Fruit fly (Drosophila melanogaster) whole organism, embryonic: ENCODE results near the gene p24-2.
A peak's percentile ranks its signal among the peaks of the same experiment; 100 is the strongest.

ENCODE experiments used
- CG10979 ChIP-seq: fragments of 200-800 bp; sonication (Bioruptor generic); optimal IDR thresholded peaks from 2 replicates; lab custom pipeline; 2018; ENCODE audit warnings: missing biosample characterization, mild to moderate bottlenecking, missing genetic modification characterization, moderate library complexity
- CG13424 ChIP-seq: fragments of 200-800 bp; sonication (Bioruptor generic); optimal IDR thresholded peaks from 2 replicates; lab custom pipeline; 2019; ENCODE audit warnings: missing biosample characterization, mild to moderate bottlenecking, missing genetic modification characterization, moderate library complexity
- CG14710 ChIP-seq: fragments of 200-800 bp; sonication (Bioruptor generic); optimal IDR thresholded peaks from 3 replicates; lab custom pipeline; 2019; ENCODE audit warnings: missing biosample characterization, mild to moderate bottlenecking, missing genetic modification characterization, moderate library complexity
- CG17359 ChIP-seq: fragments of 200-800 bp; sonication (Bioruptor generic); optimal IDR thresholded peaks from 3 replicates; lab custom pipeline; 2018; ENCODE audit warnings: missing biosample characterization, mild to moderate bottlenecking, missing genetic modification characterization, moderate library complexity
- CG18764 ChIP-seq: fragments of 200-800 bp; sonication (Bioruptor generic); optimal IDR thresholded peaks from 3 replicates; lab custom pipeline; 2016; ENCODE audit warnings: missing biosample characterization, missing genetic modification characterization
- CG2199 ChIP-seq: fragments of 200-800 bp; sonication (Bioruptor generic); IDR thresholded peaks from 3 replicates; pipeline ENCODE4 v1.3.6; 2022; ENCODE audit warnings: missing biosample characterization, missing genetic modification characterization
- CG30020 ChIP-seq: fragments of 200-800 bp; optimal IDR thresholded peaks from 2 replicates; lab custom pipeline; 2019; ENCODE audit warnings: missing biosample characterization, mild to moderate bottlenecking, missing genetic modification characterization, moderate library complexity
- CG31388 ChIP-seq: fragments of 200-800 bp; sonication (Bioruptor generic); optimal IDR thresholded peaks from 2 replicates; lab custom pipeline; 2016; ENCODE audit warnings: missing biosample characterization, missing genetic modification characterization
- CG33557 ChIP-seq: fragments of 200-800 bp; sonication (Bioruptor generic); optimal IDR thresholded peaks from 2 replicates; lab custom pipeline; 2019; ENCODE audit warnings: missing biosample characterization, mild to moderate bottlenecking, missing genetic modification characterization, moderate library complexity
- CG3838 ChIP-seq: fragments of 200-800 bp; sonication (Bioruptor generic); optimal IDR thresholded peaks from 3 replicates; lab custom pipeline; 2016; ENCODE audit warnings: missing biosample characterization, missing genetic modification characterization
- CG3995 ChIP-seq: fragments of 200-800 bp; sonication (Bioruptor generic); optimal IDR thresholded peaks from 3 replicates; lab custom pipeline; 2016; ENCODE audit warnings: missing biosample characterization, missing genetic modification characterization
- CG4730 ChIP-seq: fragments of 200-800 bp; sonication (Bioruptor generic); IDR thresholded peaks from 2 replicates; pipeline ENCODE4 v1.3.6; 2022; ENCODE audit warnings: missing biosample characterization, missing genetic modification characterization
- CG4854 ChIP-seq: fragments of 200-800 bp; sonication (Bioruptor generic); optimal IDR thresholded peaks from 2 replicates; lab custom pipeline; 2016; ENCODE audit warnings: missing biosample characterization, missing genetic modification characterization, inconsistent platforms
- CG5245 ChIP-seq: fragments of 200-800 bp; sonication (Bioruptor generic); optimal IDR thresholded peaks from 3 replicates; lab custom pipeline; 2016; ENCODE audit warnings: missing biosample characterization, missing genetic modification characterization
- CG6254 ChIP-seq: fragments of 200-800 bp; sonication (Bioruptor generic); optimal IDR thresholded peaks from 3 replicates; lab custom pipeline; 2017; ENCODE audit warnings: mild to moderate bottlenecking, missing biosample characterization, missing genetic modification reagents, missing genetic modification characterization
- CG6272 ChIP-seq: fragments of 200-800 bp; sonication (Bioruptor generic); IDR thresholded peaks from 2 replicates; pipeline ENCODE4 v1.3.6; 2022; ENCODE audit warnings: missing biosample characterization, missing genetic modification characterization
- CG6654 ChIP-seq: fragments of 200-800 bp; sonication (Bioruptor generic); optimal IDR thresholded peaks from 2 replicates; lab custom pipeline; 2017; ENCODE audit warnings: missing biosample characterization, mild to moderate bottlenecking, missing genetic modification characterization
- CG6854 ChIP-seq: fragments of 200-800 bp; sonication (Bioruptor generic); optimal IDR thresholded peaks from 3 replicates; lab custom pipeline; 2017; ENCODE audit warnings: missing biosample characterization, mild to moderate bottlenecking, missing genetic modification characterization
- CG8765 ChIP-seq: fragments of 200-800 bp; sonication (Bioruptor generic); IDR thresholded peaks from 2 replicates; pipeline ENCODE4 v1.3.6; 2022; ENCODE audit warnings: missing biosample characterization, missing genetic modification characterization
- CHES-1-like ChIP-seq: fragments of 200-800 bp; sonication (Bioruptor generic); optimal IDR thresholded peaks from 2 replicates; lab custom pipeline; 2016; ENCODE audit warnings: missing biosample characterization, missing genetic modification characterization
- CkIIα-i1 ChIP-seq: fragments of 200-800 bp; sonication (Bioruptor generic); IDR thresholded peaks from 2 replicates; pipeline ENCODE4 v1.3.6; 2022; ENCODE audit warnings: missing biosample characterization, missing genetic modification characterization
- E2f2 ChIP-seq: fragments of 200-800 bp; sonication (Bioruptor generic); IDR thresholded peaks from 2 replicates; pipeline ENCODE4 v1.3.6; 2022; ENCODE audit warnings: missing biosample characterization, missing genetic modification characterization
- Ets65A ChIP-seq: fragments of 200-800 bp; sonication (Bioruptor generic); peaks from one replicate; lab custom pipeline; 2016; ENCODE audit warnings: missing biosample characterization, missing genetic modification characterization
- Gug ChIP-seq: fragments of 200-800 bp; sonication (Bioruptor generic); IDR thresholded peaks from 4 replicates; pipeline ENCODE4 v1.3.6; 2022; ENCODE audit warnings: missing biosample characterization, missing genetic modification characterization
- Lim3 ChIP-seq: fragments of 200-800 bp; sonication (Bioruptor generic); IDR thresholded peaks from 2 replicates; pipeline ENCODE4 v1.3.6; 2022; ENCODE audit warnings: missing biosample characterization, missing genetic modification characterization
- Med ChIP-seq: fragments of 200-800 bp; sonication (Bioruptor generic); peaks from one replicate; lab custom pipeline; 2016; ENCODE audit warnings: missing biosample characterization, missing genetic modification characterization, mild to moderate bottlenecking, inconsistent platforms, moderate library complexity
- Opbp ChIP-seq: fragments of 200-800 bp; sonication (Bioruptor generic); IDR thresholded peaks from 3 replicates; pipeline ENCODE4 v1.3.6; 2022; ENCODE audit warnings: missing biosample characterization, missing genetic modification characterization; ENCODE audit not compliant: partially characterized antibody
- PHDP ChIP-seq: fragments of 200-800 bp; sonication (Bioruptor generic); optimal IDR thresholded peaks from 3 replicates; lab custom pipeline; 2018; ENCODE audit warnings: missing biosample characterization, mild to moderate bottlenecking, missing genetic modification characterization, moderate library complexity
- Sin3A ChIP-seq: fragments of >200 bp; optimal IDR thresholded peaks from 2 replicates; lab custom pipeline; 2018
- amos ChIP-seq: fragments of 200-800 bp; sonication (Bioruptor generic); IDR thresholded peaks from 2 replicates; pipeline ENCODE4 v1.3.6; 2022; ENCODE audit warnings: missing biosample characterization, missing genetic modification characterization; ENCODE audit not compliant: partially characterized antibody
- cg ChIP-seq: fragments of 200-800 bp; sonication (Bioruptor generic); optimal IDR thresholded peaks from 3 replicates; lab custom pipeline; 2019; ENCODE audit warnings: missing biosample characterization, mild to moderate bottlenecking, missing genetic modification characterization, moderate library complexity
- chn ChIP-seq: fragments of 200-800 bp; sonication (Bioruptor generic); optimal IDR thresholded peaks from 2 replicates; lab custom pipeline; 2016; ENCODE audit warnings: missing biosample characterization, missing genetic modification characterization
- ewg ChIP-seq: fragments of 200-800 bp; sonication (Bioruptor generic); optimal IDR thresholded peaks from 3 replicates; lab custom pipeline; 2017; ENCODE audit warnings: mild to moderate bottlenecking, missing biosample characterization, missing genetic modification reagents, missing genetic modification characterization
- eyg ChIP-seq: fragments of 200-800 bp; sonication (Bioruptor generic); optimal IDR thresholded peaks from 3 replicates; lab custom pipeline; 2016; ENCODE audit warnings: missing biosample characterization, missing genetic modification characterization
- gem ChIP-seq: fragments of 200-800 bp; sonication (Bioruptor generic); optimal IDR thresholded peaks from 2 replicates; lab custom pipeline; 2019; ENCODE audit warnings: missing biosample characterization, mild to moderate bottlenecking, missing genetic modification characterization, moderate library complexity
- org-1 ChIP-seq: fragments of 200-800 bp; sonication (Bioruptor generic); optimal IDR thresholded peaks from 2 replicates; lab custom pipeline; 2017; ENCODE audit warnings: missing biosample characterization, missing genetic modification characterization
- phol ChIP-seq: fragments of 200-800 bp; sonication (Bioruptor generic); optimal IDR thresholded peaks from 3 replicates; lab custom pipeline; 2018; ENCODE audit warnings: missing biosample characterization, mild to moderate bottlenecking, missing genetic modification characterization, moderate library complexity
- sens ChIP-seq: fragments of 200-800 bp; sonication (Bioruptor generic); peaks from one replicate; lab custom pipeline; 2016; ENCODE audit warnings: missing biosample characterization, missing genetic modification characterization
- sna ChIP-seq: fragments of 200-800 bp; sonication (Bioruptor generic); IDR thresholded peaks from 2 replicates; pipeline ENCODE4 v1.3.6; 2022; ENCODE audit warnings: missing biosample characterization, missing genetic modification characterization; ENCODE audit not compliant: partially characterized antibody
- so ChIP-seq: fragments of 200-800 bp; sonication (Bioruptor generic); IDR thresholded peaks from 3 replicates; pipeline ENCODE4 v1.3.6; 2022; ENCODE audit warnings: missing biosample characterization, missing genetic modification characterization
- tap ChIP-seq: fragments of 200-800 bp; optimal IDR thresholded peaks from 3 replicates; lab custom pipeline; 2019; ENCODE audit warnings: missing biosample characterization, mild to moderate bottlenecking, missing genetic modification characterization, moderate library complexity
- tgo ChIP-seq: fragments of 200-800 bp; sonication (Bioruptor generic); IDR thresholded peaks from 3 replicates; pipeline ENCODE4 v1.3.6; 2022; ENCODE audit warnings: missing biosample characterization, missing genetic modification characterization
- twi ChIP-seq: fragments of 200-800 bp; optimal IDR thresholded peaks from 2 replicates; lab custom pipeline; 2019; ENCODE audit warnings: missing biosample characterization, mild to moderate bottlenecking, missing genetic modification characterization, moderate library complexity
- usp ChIP-seq: fragments of >200 bp; optimal IDR thresholded peaks from 2 replicates; lab custom pipeline; 2017; ENCODE audit warnings: missing biosample characterization, missing genetic modification characterization
- wek ChIP-seq: fragments of 200-800 bp; sonication (Bioruptor generic); optimal IDR thresholded peaks from 3 replicates; lab custom pipeline; 2018; ENCODE audit warnings: missing biosample characterization, mild to moderate bottlenecking, missing genetic modification characterization, moderate library complexity
- zen ChIP-seq: fragments of 200-800 bp; sonication (Bioruptor generic); optimal IDR thresholded peaks from 3 replicates; lab custom pipeline; 2018; ENCODE audit warnings: missing biosample characterization, mild to moderate bottlenecking, missing genetic modification characterization, moderate library complexity

p24-2 gene

DNA sequence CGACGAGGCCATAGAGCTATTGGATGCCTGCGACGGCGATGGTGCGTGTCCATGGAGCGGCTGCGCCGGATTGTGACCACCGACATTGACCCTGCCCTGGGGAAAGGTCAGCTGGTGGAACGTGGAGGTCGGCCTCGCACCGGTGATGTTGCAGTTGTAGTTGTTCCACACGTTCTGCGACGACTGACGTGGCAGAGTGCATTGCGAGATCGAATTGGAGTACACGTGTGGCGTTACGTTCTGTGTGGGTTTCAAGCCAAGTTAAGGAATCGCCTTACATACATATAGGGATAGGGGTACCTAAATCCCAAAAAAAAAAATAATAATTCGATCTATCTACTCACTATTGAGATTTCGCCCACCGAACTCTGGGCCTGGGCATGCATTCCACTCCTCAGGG, 42.6 kb upstream of the p24-2 start:
- no peak for TF ChIP-seq usp (GFP tag; lab: Kevin White, UChicago)
- TF ChIP-seq Ets65A (GFP tag; lab: Kevin White, UChicago), result no peak
- no peak for TF ChIP-seq wek (GFP tag; lab: Kevin White, UChicago)
- no peak for TF ChIP-seq Lim3 (GFP tag; lab: Robert Waterston, UW)
- TF ChIP-seq sens (GFP tag; lab: Kevin White, UChicago), result peak; percentile 26
- peak; percentile 58 for TF ChIP-seq Med (GFP tag; lab: Kevin White, UChicago)

DNA sequence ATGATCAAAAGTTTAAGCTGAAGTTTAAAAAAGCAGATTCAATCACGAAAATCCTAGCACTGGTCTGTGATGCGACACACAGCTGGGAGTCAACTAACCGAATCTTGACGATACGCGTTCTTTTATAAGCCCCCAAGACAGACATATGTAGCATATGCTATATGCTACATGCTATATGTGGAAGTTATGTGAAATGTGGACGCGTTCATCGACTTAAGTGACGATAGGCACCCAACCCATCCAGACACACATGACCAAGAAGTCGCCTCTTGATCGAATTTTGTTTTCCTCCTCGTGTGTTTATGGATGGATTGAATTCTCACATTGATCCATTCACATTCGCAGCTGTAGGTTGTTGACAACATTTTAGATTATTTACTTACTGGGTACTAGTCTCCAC, 40.6 kb upstream of the p24-2 start, which contains the start of gene alphaTub85E:
Gene alphaTub85E, minus strand, starts transcription at position 101 of the 400 bp plus-strand sequence.
- TF ChIP-seq twi (peak; percentile 20), Med (GFP tag; lab: Kevin White, UChicago) (peak; percentile 50), CG6854 (GFP tag; lab: Kevin White, UChicago) (no peak), CG2199 (GFP tag; lab: Robert Waterston, UW) (0 out of 3 replicates have a peak, but pooled peaks have one; percentile 45)

DNA sequence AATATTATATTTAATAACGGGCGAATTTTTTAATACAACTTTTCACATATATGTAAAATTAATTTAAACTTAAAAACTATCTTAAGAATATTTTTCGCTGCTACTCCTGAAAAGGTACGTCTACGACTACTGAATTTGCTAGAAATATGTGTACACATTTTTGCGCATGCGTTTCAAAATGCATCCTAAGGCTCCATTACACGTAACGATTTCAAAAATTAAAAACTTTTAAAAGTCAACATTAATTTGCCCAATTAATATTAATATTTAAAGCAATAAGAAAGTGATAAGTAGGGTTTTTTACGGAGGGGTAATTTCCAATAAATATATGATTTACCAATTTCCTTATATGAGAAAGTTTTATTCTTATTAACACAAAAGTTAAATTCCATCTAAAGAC, 38.2 kb upstream of the p24-2 start, which contains the start of gene FoxP:
Gene FoxP, minus strand, starts transcription at position 89 of the 400 bp plus-strand sequence.
- peak; percentile 25 for TF ChIP-seq CG14710
- TF ChIP-seq PHDP, result peak; percentile 19
- no peak for TF ChIP-seq Gug
- peak; percentile 47 for TF ChIP-seq CG13424 (tag; lab: Kevin White, UChicago)
- peak; percentile 61 for TF ChIP-seq CG18764 (GFP tag; lab: Kevin White, UChicago)
- peak; percentile 88 for TF ChIP-seq ewg (GFP tag; lab: Kevin White, UChicago)
- TF ChIP-seq phol (tag; lab: Kevin White, UChicago), result peak; percentile 24
- no peak for TF ChIP-seq CG4854
- no peak for TF ChIP-seq CG4730 (GFP tag; lab: Robert Waterston, UW)
- no peak for TF ChIP-seq so (GFP tag; lab: Robert Waterston, UW)
- no peak for TF ChIP-seq CG5245
- TF ChIP-seq CG17359 (tag; lab: Kevin White, UChicago), result no peak
- TF ChIP-seq chn (GFP tag; lab: Kevin White, UChicago), result no peak
- TF ChIP-seq CG31388 (GFP tag; lab: Kevin White, UChicago), result no peak
- TF ChIP-seq CG6254 (GFP tag; lab: Kevin White, UChicago), result no peak
- TF ChIP-seq CG30020 (tag; lab: Kevin White, UChicago), result peak; percentile 62
- TF ChIP-seq gem, result peak; percentile 46
- no peak for TF ChIP-seq zen
- TF ChIP-seq CG10979 (tag; lab: Kevin White, UChicago), result peak; percentile 24
- TF ChIP-seq, all 482 proteins: peak for 9

DNA sequence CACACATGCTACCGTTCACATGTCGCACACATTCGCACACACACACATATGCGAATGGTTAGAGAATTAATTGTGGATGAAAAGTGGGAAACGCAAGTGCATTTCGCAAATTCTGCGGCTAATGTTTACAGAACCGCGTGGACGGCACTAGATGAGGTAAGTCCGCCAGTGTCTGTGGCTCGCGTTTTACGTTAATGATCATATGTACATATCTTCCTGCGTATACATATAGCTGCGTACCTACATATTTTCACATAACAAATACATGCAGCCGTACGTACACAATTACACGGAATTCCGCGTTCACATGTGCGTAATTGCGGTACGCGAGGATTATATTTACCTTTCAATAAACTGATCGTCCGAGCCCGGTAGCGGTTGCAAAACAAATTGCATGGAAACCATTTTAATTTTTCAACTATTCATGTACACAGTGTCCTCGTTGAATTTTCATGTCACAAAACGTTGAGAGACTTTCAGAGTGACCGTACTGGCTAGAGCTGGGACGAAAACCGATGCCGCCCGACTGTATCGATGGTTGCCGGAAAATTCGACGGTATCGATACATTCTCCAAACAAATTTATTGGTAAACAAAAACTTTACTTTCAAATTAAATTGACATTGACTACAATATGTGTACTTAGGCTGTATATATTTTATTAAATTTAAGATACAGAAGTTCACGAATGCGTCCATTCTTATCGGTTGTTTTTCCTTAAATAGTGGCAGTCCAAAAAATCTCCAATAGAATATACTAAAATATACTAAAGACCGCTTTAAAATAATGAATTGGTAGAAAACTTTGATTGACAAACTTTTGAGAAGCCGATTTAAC, 32.7 kb upstream of the p24-2 start, which contains the start of gene hyd:
Gene hyd, minus strand, starts transcription at position 495 of the 836 bp plus-strand sequence.
- TF ChIP-seq eyg (GFP tag; lab: Kevin White, UChicago) (no peak), CG6654 (no peak), Sin3A (peak; percentile 70), CG6272 (GFP tag; lab: Robert Waterston, UW) (no peak; the same call in none of the 2 replicates), amos (peak; percentile 90), Opbp (GFP tag; lab: Robert Waterston, UW) (peak; percentile 87), CG8765 (GFP tag; lab: Robert Waterston, UW) (no peak), tap (no peak), CG3838 (GFP tag; lab: Kevin White, UChicago) (no peak), Med (GFP tag; lab: Kevin White, UChicago) (peak; percentile 77), org-1 (GFP tag; lab: Kevin White, UChicago) (no peak), CHES-1-like (GFP tag; lab: Kevin White, UChicago) (no peak), sna (GFP tag; lab: Robert Waterston, UW) (peak; percentile 83), tgo (no peak), CG33557 (no peak), CkIIα-i1 (GFP tag; lab: Robert Waterston, UW) (no peak), CG3995 (GFP tag; lab: Kevin White, UChicago) (peak; percentile 45), E2f2 (GFP tag; lab: Robert Waterston, UW) (peak; percentile 51; the same call in 1 of the 2 replicates), cg (GFP tag; lab: Kevin White, UChicago) (peak; percentile 98)
